Worm (Caenorhabditis elegans): ENCODE measurements around the gene R09A8.9.

Gene R09A8.9

ce11 chrX:12640961-12641360, 37.2 kb downstream of the R09A8.9 start:
- TF ChIP-seq aha-1 (tag) (no peak), ceh-28 (tag; optimal IDR thresholded peaks at IDR 0.05) (no peak), lin-39 (tag; optimal IDR thresholded peaks at IDR 0.05) (no peak), T26A8.4 (GFP tag; IDR thresholded peaks at IDR 0.05) (no peak), fos-1 (tag; optimal IDR thresholded peaks at IDR 0.05) (no peak), zfp-3 (GFP tag; conservative IDR thresholded peaks at IDR 0.05) (no peak), ztf-11 (tag; optimal IDR thresholded peaks at IDR 0.05) (no peak), gei-8 (GFP tag; optimal IDR thresholded peaks at IDR 0.05) (no peak), lin-13 (GFP tag; optimal IDR thresholded peaks at IDR 0.05) (no peak), madf-9 (GFP tag; conservative IDR thresholded peaks at IDR 0.05) (no peak)

ce11 chrX:12642952-12643351, 39.2 kb downstream of the R09A8.9 start:
- TF ChIP-seq nhr-76 (tag; optimal IDR thresholded peaks at IDR 0.05): no peak
- no peak for TF ChIP-seq nhr-77 (tag; optimal IDR thresholded peaks at IDR 0.05)
- TF ChIP-seq mep-1 (tag; optimal IDR thresholded peaks at IDR 0.05): peak; percentile 24
- no peak for TF ChIP-seq nhr-42 (GFP tag; IDR thresholded peaks at IDR 0.05)
- peak in 1 of 2 experiments; percentile 83 for TF ChIP-seq unc-62 (GFP tag; optimal IDR thresholded peaks at IDR 0.05 in 1 of 2)
- TF ChIP-seq unc-62 (tag; optimal IDR thresholded peaks at IDR 0.05): no peak
- TF ChIP-seq ceh-82 (tag; optimal IDR thresholded peaks at IDR 0.05): no peak
- TF ChIP-seq pha-4 (GFP tag; IDR thresholded peaks at IDR 0.05): no peak
- peak; percentile 78 for TF ChIP-seq pha-4 (tag; optimal IDR thresholded peaks at IDR 0.05)
- TF ChIP-seq mxl-3 (GFP tag; optimal IDR thresholded peaks at IDR 0.05): no peak
- TF ChIP-seq ceh-28 (tag; optimal IDR thresholded peaks at IDR 0.05): no peak
- TF ChIP-seq hlh-11 (tag; optimal IDR thresholded peaks at IDR 0.05): no peak
- TF ChIP-seq hlh-30 (tag; optimal IDR thresholded peaks at IDR 0.05; ENCODE audit: insufficient read depth): peak; percentile 44
- TF ChIP-seq mdl-1 (tag; optimal IDR thresholded peaks at IDR 0.05): peak in 1 of 2 experiments; percentile 11

- TF ChIP-seq dpl-1 (GFP tag; optimal IDR thresholded peaks at IDR 0.05) (no peak), hif-1 (tag; optimal IDR thresholded peaks at IDR 0.05) (no peak), ceh-32 (tag; optimal IDR thresholded peaks at IDR 0.05; ENCODE audit: poor library complexity) (no peak), ZK546.5 (tag; optimal IDR thresholded peaks at IDR 0.05) (no peak), unc-62 (GFP tag; optimal IDR thresholded peaks at IDR 0.05 in 1 of 2) (peak in 1 of 2 experiments; percentile 86), unc-62 (tag; optimal IDR thresholded peaks at IDR 0.05) (no peak), Y48G9A.11 (GFP tag; IDR thresholded peaks at IDR 0.05) (no peak), lin-1 (GFP tag; IDR thresholded peaks at IDR 0.05) (no peak)
Measured at ce11 chrX:12645846-12646245, 42.1 kb downstream of the R09A8.9 start.

ce11 chrX:12646546-12647167, 42.9 kb downstream of the R09A8.9 start, which contains the start of gene zmp-5:
zmp-5 (plus strand) TSS chrX:12647117.
- TF ChIP-seq unc-62 (GFP tag; optimal IDR thresholded peaks at IDR 0.05 in 1 of 2): peak in 1 of 2 experiments; percentile 98
- no peak for TF ChIP-seq unc-62 (tag; optimal IDR thresholded peaks at IDR 0.05)
- no peak for TF ChIP-seq F26F4.8 (GFP tag; conservative IDR thresholded peaks at IDR 0.05)
